Fruit fly (Drosophila melanogaster): ENCODE measurements around the gene CG4230.

DNA sequence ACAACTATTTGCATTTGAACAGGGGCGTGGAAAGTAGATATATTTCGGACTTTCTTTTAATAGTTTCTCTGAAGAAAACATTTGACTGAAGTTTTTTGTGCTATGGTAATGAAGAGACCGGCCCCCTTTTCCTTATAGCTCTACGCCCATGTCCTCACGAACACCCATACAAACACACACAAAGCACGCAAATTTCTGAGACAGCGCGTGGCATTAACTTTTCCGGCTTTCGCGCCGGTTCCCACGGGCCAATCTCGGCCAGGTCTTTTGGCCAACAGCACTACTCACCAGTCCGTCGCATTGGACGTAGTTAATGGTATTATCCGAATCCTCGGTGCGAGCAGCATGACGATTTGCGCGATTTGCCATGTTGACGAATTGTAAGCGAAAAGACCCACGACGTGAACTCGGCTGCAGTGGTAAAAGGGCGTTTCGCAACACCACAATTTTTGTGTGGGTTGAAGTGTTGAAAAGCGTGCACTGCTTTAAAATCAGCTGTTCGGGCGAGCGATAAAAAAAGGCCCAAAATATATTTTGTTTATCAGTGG lies 43.6 kb upstream of the CG4230 start, which contains the start of gene senju:
- peak; percentile 79 for TF ChIP-seq Lpt (GFP tag; optimal IDR thresholded peaks at IDR 0.05)
- TF ChIP-seq CG6163 (GFP tag; IDR thresholded peaks at IDR 0.05) = peak; percentile 92
- TF ChIP-seq Blimp-1 (GFP tag; optimal IDR thresholded peaks at IDR 0.05) = peak; percentile 48
